Worm (Caenorhabditis elegans) whole organism, late embryonic: Measurements from ENCODE around the gene eor-1.

Experiments used
- C38D4.7 ChIP-seq: fragments of 200-800 bp; sonication (Bioruptor generic); optimal IDR thresholded peaks from 2 replicates; lab custom pipeline; 2018; ENCODE audit warnings: mild to moderate bottlenecking, missing genetic modification characterization, moderate library complexity, missing compliant biosample characterization
- K09A11.1 ChIP-seq: sonication (generic microtip); optimal IDR thresholded peaks from 2 replicates; lab custom pipeline; 2017; ENCODE audit warnings: antibody characterized with exemption, mild to moderate bottlenecking, missing genetic modification characterization, missing compliant biosample characterization; ENCODE audit not compliant: insufficient read depth
- T23F11.4 ChIP-seq: fragments of 200-800 bp; sonication (Bioruptor generic); optimal IDR thresholded peaks from 2 replicates; lab custom pipeline; 2018; ENCODE audit warnings: mild to moderate bottlenecking, missing genetic modification characterization, missing compliant biosample characterization
- ama-1 ChIP-seq: fragments of 150-350 bp; optimal IDR thresholded peaks from 2 replicates; lab custom pipeline; 2014
- ceh-14 ChIP-seq: sonication (generic microtip); optimal IDR thresholded peaks from 2 replicates; lab custom pipeline; 2016; ENCODE audit warnings: missing genotype, missing genetic modification characterization, missing compliant biosample characterization
- ceh-18 ChIP-seq: sonication (generic microtip); optimal IDR thresholded peaks from 2 replicates; lab custom pipeline; 2016; ENCODE audit warnings: missing genetic modification characterization, missing compliant biosample characterization
- ceh-2 ChIP-seq: sonication (generic microtip); optimal IDR thresholded peaks from 2 replicates; lab custom pipeline; 2016; ENCODE audit warnings: missing genotype, missing genetic modification characterization, missing compliant biosample characterization
- ceh-24 ChIP-seq: sonication (generic microtip); optimal IDR thresholded peaks from 2 replicates; lab custom pipeline; 2016; ENCODE audit warnings: mild to moderate bottlenecking, missing genetic modification characterization, missing compliant biosample characterization
- ceh-31 ChIP-seq: sonication (generic microtip); optimal IDR thresholded peaks from 2 replicates; lab custom pipeline; 2016; ENCODE audit warnings: missing genetic modification characterization, missing compliant biosample characterization
- ceh-34 ChIP-seq: sonication (generic microtip); optimal IDR thresholded peaks from 2 replicates; lab custom pipeline; 2016; ENCODE audit warnings: mild to moderate bottlenecking, missing genetic modification characterization, missing compliant biosample characterization
- ceh-48 ChIP-seq: sonication (generic microtip); optimal IDR thresholded peaks from 2 replicates; lab custom pipeline; 2016; ENCODE audit warnings: missing genetic modification characterization, inconsistent platforms, missing compliant biosample characterization
- dve-1 ChIP-seq: sonication (generic microtip); optimal IDR thresholded peaks from 2 replicates; lab custom pipeline; 2017; ENCODE audit warnings: antibody characterized with exemption, mild to moderate bottlenecking, missing genetic modification characterization, missing compliant biosample characterization
- elt-2 ChIP-seq: sonication (generic microtip); optimal IDR thresholded peaks from 2 replicates; lab custom pipeline; 2016; ENCODE audit warnings: missing genetic modification reagents, missing genetic modification characterization, missing compliant biosample characterization
- elt-4 ChIP-seq: sonication (generic microtip); optimal IDR thresholded peaks from 2 replicates; lab custom pipeline; 2016; ENCODE audit warnings: missing genetic modification characterization, missing compliant biosample characterization
- fkh-6 ChIP-seq: sonication (generic microtip); optimal IDR thresholded peaks from 2 replicates; lab custom pipeline; 2016; ENCODE audit warnings: missing genetic modification characterization, missing compliant biosample characterization
- hlh-15 ChIP-seq: sonication (generic microtip); optimal IDR thresholded peaks from 2 replicates; lab custom pipeline; 2016; ENCODE audit warnings: missing genetic modification characterization, missing compliant biosample characterization
- hlh-6 ChIP-seq: sonication (generic microtip); optimal IDR thresholded peaks from 2 replicates; lab custom pipeline; 2016; ENCODE audit warnings: missing genotype, missing genetic modification characterization, missing compliant biosample characterization
- hlh-8 ChIP-seq: sonication (generic microtip); optimal IDR thresholded peaks from 2 replicates; lab custom pipeline; 2016; ENCODE audit warnings: missing genotype, missing genetic modification characterization, missing compliant biosample characterization
- lim-6 ChIP-seq: sonication (generic microtip); optimal IDR thresholded peaks from 2 replicates; lab custom pipeline; 2016; ENCODE audit warnings: missing genetic modification characterization, missing compliant biosample characterization
- madf-2 ChIP-seq: sonication (generic microtip); optimal IDR thresholded peaks from 2 replicates; lab custom pipeline; 2017; ENCODE audit warnings: missing genetic modification characterization, missing compliant biosample characterization
- nfya-1 ChIP-seq: sonication (generic microtip); optimal IDR thresholded peaks from 2 replicates; lab custom pipeline; 2017; ENCODE audit warnings: missing genetic modification characterization, mild to moderate bottlenecking, missing compliant biosample characterization, antibody characterized with exemption, moderate library complexity
- npax-4 ChIP-seq: sonication (generic microtip); optimal IDR thresholded peaks from 2 replicates; lab custom pipeline; 2016; ENCODE audit warnings: missing genetic modification characterization, missing compliant biosample characterization
- pat-9 ChIP-seq: fragments of 200-800 bp; sonication (Bioruptor generic); optimal IDR thresholded peaks from 2 replicates; lab custom pipeline; 2018; ENCODE audit warnings: mild to moderate bottlenecking, missing genetic modification characterization, moderate library complexity, missing compliant biosample characterization
- pha-2 ChIP-seq: sonication (generic microtip); optimal IDR thresholded peaks from 2 replicates; lab custom pipeline; 2017; ENCODE audit warnings: mild to moderate bottlenecking, missing genetic modification characterization, missing compliant biosample characterization
- pha-4 ChIP-seq: fragments of 150-350 bp; optimal IDR thresholded peaks from 2 replicates; lab custom pipeline; 2018; ENCODE audit warnings: missing biosample characterization, missing genetic modification reagents, missing genetic modification characterization
- ref-2 ChIP-seq: sonication (generic microtip); optimal IDR thresholded peaks from 2 replicates; lab custom pipeline; 2016; ENCODE audit warnings: missing genetic modification characterization, missing compliant biosample characterization
- rnt-1 ChIP-seq: sonication (generic microtip); optimal IDR thresholded peaks from 2 replicates; lab custom pipeline; 2016; ENCODE audit warnings: missing genetic modification characterization, missing compliant biosample characterization
- sox-2 ChIP-seq: fragments of 200-800 bp; sonication (Bioruptor generic); IDR thresholded peaks from 2 replicates; pipeline ENCODE4 v1.3.6; 2022; ENCODE audit warnings: missing genetic modification reagents, missing genetic modification characterization, missing compliant biosample characterization
- sox-4 ChIP-seq: sonication (generic microtip); optimal IDR thresholded peaks from 2 replicates; lab custom pipeline; 2017; ENCODE audit warnings: mild to moderate bottlenecking, missing genetic modification characterization, inconsistent platforms, missing compliant biosample characterization
- syd-9 ChIP-seq: sonication (generic microtip); optimal IDR thresholded peaks from 2 replicates; lab custom pipeline; 2016; ENCODE audit warnings: mild to moderate bottlenecking, missing genetic modification characterization, moderate library complexity, missing compliant biosample characterization
- tbx-2 ChIP-seq: sonication (generic microtip); optimal IDR thresholded peaks from 2 replicates; lab custom pipeline; 2016; ENCODE audit warnings: missing genetic modification characterization, missing compliant biosample characterization
- tbx-7 ChIP-seq: sonication (generic microtip); optimal IDR thresholded peaks from 2 replicates; lab custom pipeline; 2016; ENCODE audit warnings: missing genotype, missing genetic modification characterization, missing compliant biosample characterization
- ttx-3 ChIP-seq: sonication (generic microtip); optimal IDR thresholded peaks from 2 replicates; lab custom pipeline; 2016; ENCODE audit warnings: missing genetic modification reagents, missing genetic modification characterization, missing compliant biosample characterization
- unc-3 ChIP-seq, 2 experiments: fragments of 200-800 bp in 1 of 2; sonication (Bioruptor generic) in 1 of 2; sonication (generic microtip) in 1 of 2; conservative IDR thresholded peaks in 1 of 2; optimal IDR thresholded peaks in 1 of 2; 2 replicates each; pipeline versions ENCODE4 v1.3.6 to Lab custom; 2016 to 2022; ENCODE audit warnings: missing compliant biosample characterization in 2 of 2, missing genetic modification characterization in 2 of 2, missing genetic modification reagents in 1 of 2
- unc-42 ChIP-seq: sonication (generic microtip); optimal IDR thresholded peaks from 2 replicates; lab custom pipeline; 2016; ENCODE audit warnings: missing genotype, missing genetic modification characterization, missing compliant biosample characterization
- unc-55 ChIP-seq: sonication (generic microtip); optimal IDR thresholded peaks from 2 replicates; lab custom pipeline; 2017; ENCODE audit warnings: missing biosample characterization, missing genetic modification reagents, missing genetic modification characterization
- zip-5 ChIP-seq: sonication (generic microtip); optimal IDR thresholded peaks from 2 replicates; lab custom pipeline; 2016; ENCODE audit warnings: missing genetic modification characterization, missing compliant biosample characterization
- ztf-16 ChIP-seq: sonication (generic microtip); optimal IDR thresholded peaks from 2 replicates; lab custom pipeline; 2017; ENCODE audit warnings: missing genetic modification characterization, missing compliant biosample characterization

The eor-1 gene

ce11 chrIV:4811863-4812262 lies 12.9 kb upstream of the eor-1 start, which contains the start of gene srw-95:
Gene srw-95 (plus strand): TSS chrIV:4812075.
- TF ChIP-seq tbx-2 (tag; lab: Kevin White, UChicago) (no peak), ceh-14 (tag; lab: Kevin White, UChicago) (no peak), syd-9 (tag; lab: Kevin White, UChicago) (no peak), ama-1 (lab: Kevin White, UChicago) (no peak), ceh-34 (tag; lab: Kevin White, UChicago) (no peak), ttx-3 (tag; lab: Kevin White, UChicago) (no peak), sox-2 (GFP tag; lab: Robert Waterston, UW) (no peak), fkh-6 (tag; lab: Kevin White, UChicago) (no peak), npax-4 (no peak), sox-4 (tag; lab: Kevin White, UChicago) (no peak), hlh-6 (tag; lab: Kevin White, UChicago) (no peak), C38D4.7 (no peak), ceh-48 (tag; lab: Kevin White, UChicago) (no peak)
- TF ChIP-seq, all 69 proteins: peak for 0

ce11 chrIV:4810377-4810984 lies 11.5 kb upstream of the eor-1 start, which contains the start of gene eif-1.A:
Gene eif-1.A (plus strand): TSS chrIV:4810934.
- peak; percentile 23 for TF ChIP-seq tbx-2 (tag; lab: Kevin White, UChicago)
- TF ChIP-seq C38D4.7, result no peak
- TF ChIP-seq ceh-31 (tag; lab: Kevin White, UChicago), result peak; percentile 37
- peak; percentile 26 for TF ChIP-seq K09A11.1 (tag; lab: Kevin White, UChicago)
- peak; percentile 20 for TF ChIP-seq ceh-34 (tag; lab: Kevin White, UChicago)
- TF ChIP-seq elt-2, result peak; percentile 68
- TF ChIP-seq ceh-14 (tag; lab: Kevin White, UChicago), result peak; percentile 31
- TF ChIP-seq elt-4 (tag; lab: Kevin White, UChicago), result no peak
- TF ChIP-seq sox-4 (tag; lab: Kevin White, UChicago), result no peak
- peak; percentile 25 for TF ChIP-seq ceh-18 (tag; lab: Kevin White, UChicago)
- no peak for TF ChIP-seq hlh-15 (tag; lab: Kevin White, UChicago)
- TF ChIP-seq nfya-1, result peak; percentile 59
- no peak for TF ChIP-seq dve-1 (tag; lab: Kevin White, UChicago)
- no peak for TF ChIP-seq pat-9 (tag; lab: Kevin White, UChicago)
- no peak for TF ChIP-seq rnt-1 (tag; lab: Kevin White, UChicago)
- peak; percentile 7 for TF ChIP-seq unc-42 (tag; lab: Kevin White, UChicago)

- TF ChIP-seq ztf-16 (tag; lab: Kevin White, UChicago) (no peak), tbx-2 (tag; lab: Kevin White, UChicago) (no peak), ceh-24 (tag; lab: Kevin White, UChicago) (no peak), syd-9 (tag; lab: Kevin White, UChicago) (no peak), madf-2 (no peak), unc-3 (GFP tag; conservative IDR thresholded peaks at IDR 0.05; lab: Robert Waterston, UW) (no peak), unc-3 (tag; optimal IDR thresholded peaks at IDR 0.05; lab: Kevin White, UChicago) (no peak), npax-4 (no peak), fkh-6 (tag; lab: Kevin White, UChicago) (no peak), T23F11.4 (no peak), pat-9 (tag; lab: Kevin White, UChicago) (no peak), pha-2 (tag; lab: Kevin White, UChicago) (no peak), lim-6 (tag; lab: Kevin White, UChicago) (no peak), pha-4 (no peak), ref-2 (tag; lab: Kevin White, UChicago) (no peak), hlh-8 (no peak)
Observed at ce11 chrIV:4809813-4810212, 10.8 kb upstream of the eor-1 start, which contains the start of gene H06H21.37. Gene H06H21.37 (minus strand): TSS chrIV:4809974.

ce11 chrIV:4809397-4809796 lies 10.4 kb upstream of the eor-1 start, which contains the start of gene ubxn-6:
Gene ubxn-6 (minus strand): TSS chrIV:4809497.
- TF ChIP-seq fkh-6 (tag; lab: Kevin White, UChicago) (no peak), elt-4 (tag; lab: Kevin White, UChicago) (no peak), dve-1 (tag; lab: Kevin White, UChicago) (no peak), nfya-1 (no peak), unc-3 (GFP tag; conservative IDR thresholded peaks at IDR 0.05; lab: Robert Waterston, UW) (no peak), unc-3 (tag; optimal IDR thresholded peaks at IDR 0.05; lab: Kevin White, UChicago) (no peak), zip-5 (tag; lab: Kevin White, UChicago) (no peak), ceh-34 (tag; lab: Kevin White, UChicago) (no peak), unc-55 (GFP tag; lab: Kevin White, UChicago) (no peak), pha-2 (tag; lab: Kevin White, UChicago) (no peak), tbx-7 (tag; lab: Kevin White, UChicago) (no peak), ztf-16 (tag; lab: Kevin White, UChicago) (no peak), hlh-15 (tag; lab: Kevin White, UChicago) (no peak), unc-42 (tag; lab: Kevin White, UChicago) (no peak), ceh-2 (no peak), lim-6 (tag; lab: Kevin White, UChicago) (no peak)
